Worm (Caenorhabditis elegans) whole organism, mixed stage, embryonic: ENCODE data around the gene fbxb-108.

Source experiments
- M03D4.4 ChIP-seq: sonication (generic microtip); optimal IDR thresholded peaks from 2 replicates; lab custom pipeline; 2017; ENCODE audit warnings: mild to moderate bottlenecking, missing genetic modification characterization, missing compliant biosample characterization
- bed-3 ChIP-seq: fragments of 200-800 bp; sonication (Bioruptor generic); optimal IDR thresholded peaks from 3 replicates; lab custom pipeline; 2018; ENCODE audit warnings: mild to moderate bottlenecking, missing genetic modification characterization, moderate library complexity, missing compliant biosample characterization
- blmp-1 ChIP-seq: fragments of 150-350 bp; optimal IDR thresholded peaks from 2 replicates; lab custom pipeline; 2014; ENCODE audit warnings: missing biosample characterization, missing genetic modification characterization
- ceh-39 ChIP-seq: fragments of 150-350 bp; optimal IDR thresholded peaks from 2 replicates; lab custom pipeline; 2014; ENCODE audit warnings: missing biosample characterization, missing genetic modification characterization
- ceh-43 ChIP-seq: fragments of 200-800 bp; sonication (Bioruptor generic); optimal IDR thresholded peaks from 2 replicates; lab custom pipeline; 2018; ENCODE audit warnings: mild to moderate bottlenecking, missing genetic modification characterization, moderate library complexity, missing compliant biosample characterization
- ceh-83 ChIP-seq: fragments of 200-800 bp; sonication (Bioruptor generic); optimal IDR thresholded peaks from 2 replicates; lab custom pipeline; 2018; ENCODE audit warnings: mild to moderate bottlenecking, missing genetic modification characterization, missing compliant biosample characterization
- ces-1 ChIP-seq: fragments of 150-350 bp; optimal IDR thresholded peaks from 2 replicates; lab custom pipeline; 2014; ENCODE audit warnings: missing biosample characterization, missing genetic modification reagents, missing genetic modification characterization
- cnd-1 ChIP-seq: fragments of 200-800 bp; sonication (Bioruptor generic); optimal IDR thresholded peaks from 2 replicates; lab custom pipeline; 2018; ENCODE audit warnings: mild to moderate bottlenecking, missing genetic modification characterization, missing compliant biosample characterization
- drap-1 ChIP-seq: fragments of 200-800 bp; sonication (Bioruptor generic); optimal IDR thresholded peaks from 3 replicates; lab custom pipeline; 2018; ENCODE audit warnings: mild to moderate bottlenecking, missing genetic modification characterization, missing compliant biosample characterization
- elt-1 ChIP-seq: sonication (generic microtip); optimal IDR thresholded peaks from 2 replicates; lab custom pipeline; 2017; ENCODE audit warnings: missing genetic modification characterization, mild to moderate bottlenecking, missing compliant biosample characterization, antibody characterized with exemption, moderate library complexity, borderline replicate concordance; ENCODE audit not compliant: insufficient read depth
- elt-3 ChIP-seq: fragments of 150-350 bp; optimal IDR thresholded peaks from 2 replicates; lab custom pipeline; 2014; ENCODE audit warnings: missing biosample characterization, missing genetic modification characterization
- flh-1 ChIP-seq: fragments of 200-800 bp; sonication (Bioruptor generic); optimal IDR thresholded peaks from 2 replicates; lab custom pipeline; 2018; ENCODE audit warnings: mild to moderate bottlenecking, missing genetic modification characterization, moderate library complexity, missing compliant biosample characterization
- ham-2 ChIP-seq: fragments of 200-800 bp; sonication (Bioruptor generic); optimal IDR thresholded peaks from 2 replicates; lab custom pipeline; 2018; ENCODE audit warnings: mild to moderate bottlenecking, missing genetic modification characterization, missing compliant biosample characterization
- hlh-1 ChIP-seq: fragments of 150-350 bp; optimal IDR thresholded peaks from 2 replicates; lab custom pipeline; 2014; ENCODE audit warnings: missing biosample characterization, missing genetic modification reagents, missing genetic modification characterization
- lin-32 ChIP-seq: fragments of 200-800 bp; sonication (Bioruptor generic); optimal IDR thresholded peaks from 2 replicates; lab custom pipeline; 2018; ENCODE audit warnings: mild to moderate bottlenecking, missing genetic modification characterization, missing compliant biosample characterization
- lsy-2 ChIP-seq: fragments of 150-350 bp; optimal IDR thresholded peaks from 2 replicates; lab custom pipeline; 2014; ENCODE audit warnings: missing biosample characterization, missing genetic modification characterization
- mep-1 ChIP-seq: fragments of 150-350 bp; optimal IDR thresholded peaks from 2 replicates; lab custom pipeline; 2017; ENCODE audit warnings: missing biosample characterization, missing genetic modification reagents, missing genetic modification characterization, inconsistent platforms
- mls-2 ChIP-seq: sonication (generic microtip); optimal IDR thresholded peaks from 2 replicates; lab custom pipeline; 2016; ENCODE audit warnings: mild to moderate bottlenecking, missing genetic modification characterization, moderate library complexity, missing compliant biosample characterization
- nhr-12 ChIP-seq: fragments of 150-350 bp; optimal IDR thresholded peaks from 2 replicates; lab custom pipeline; 2014; ENCODE audit warnings: missing biosample characterization, missing genetic modification characterization
- nhr-2 ChIP-seq: fragments of 150-350 bp; optimal IDR thresholded peaks from 2 replicates; lab custom pipeline; 2014; ENCODE audit warnings: missing biosample characterization, missing genetic modification characterization
- nhr-237 ChIP-seq: fragments of 150-350 bp; optimal IDR thresholded peaks from 2 replicates; lab custom pipeline; 2014; ENCODE audit warnings: missing biosample characterization, missing genetic modification characterization
- nhr-28 ChIP-seq: fragments of 150-350 bp; optimal IDR thresholded peaks from 2 replicates; lab custom pipeline; 2014; ENCODE audit warnings: missing biosample characterization, missing genetic modification characterization
- pha-4 ChIP-seq: fragments of 150-350 bp; optimal IDR thresholded peaks from 2 replicates; lab custom pipeline; 2018; ENCODE audit warnings: missing biosample characterization, missing genetic modification reagents, missing genetic modification characterization
- sem-2 ChIP-seq: fragments of 200-800 bp; sonication (Bioruptor generic); optimal IDR thresholded peaks from 2 replicates; lab custom pipeline; 2018; ENCODE audit warnings: mild to moderate bottlenecking, missing genetic modification characterization, missing compliant biosample characterization
- snpc-4 ChIP-seq: fragments of 150-350 bp; optimal IDR thresholded peaks from 2 replicates; lab custom pipeline; 2014; ENCODE audit warnings: missing biosample characterization, missing genetic modification characterization
- sptf-1 ChIP-seq: sonication (generic microtip); optimal IDR thresholded peaks from 2 replicates; lab custom pipeline; 2017; ENCODE audit warnings: mild to moderate bottlenecking, missing genetic modification characterization, moderate library complexity, missing compliant biosample characterization
- tbx-8 ChIP-seq: fragments of 200-800 bp; sonication (Bioruptor generic); optimal IDR thresholded peaks from 2 replicates; lab custom pipeline; 2018; ENCODE audit warnings: mild to moderate bottlenecking, missing genetic modification characterization, moderate library complexity, missing compliant biosample characterization
- unc-39 ChIP-seq: fragments of 150-350 bp; optimal IDR thresholded peaks from 2 replicates; lab custom pipeline; 2014; ENCODE audit warnings: missing biosample characterization, missing genetic modification characterization
- unc-62 ChIP-seq: fragments of 150-350 bp; optimal IDR thresholded peaks from 2 replicates; lab custom pipeline; 2014; ENCODE audit warnings: missing biosample characterization, missing genetic modification reagents, missing genetic modification characterization
- zip-8 ChIP-seq: fragments of 150-350 bp; optimal IDR thresholded peaks from 2 replicates; lab custom pipeline; 2014; ENCODE audit warnings: missing biosample characterization, missing genetic modification characterization
- ztf-11 ChIP-seq: fragments of 150-350 bp; optimal IDR thresholded peaks from 2 replicates; lab custom pipeline; 2014; ENCODE audit warnings: missing biosample characterization, missing genetic modification characterization

Gene fbxb-108

ce11 chrII:2730647-2731046 lies 34.1 kb upstream of the fbxb-108 start:
- no peak for TF ChIP-seq zip-8 (tag; lab: Kevin White, UChicago)
- peak; percentile 28 for TF ChIP-seq ces-1
- TF ChIP-seq, all 35 proteins: peak for 1

ce11 chrII:2734266-2734665 lies 30.5 kb upstream of the fbxb-108 start:
- TF ChIP-seq ham-2: no peak
- no peak for TF ChIP-seq elt-3 (tag; lab: Kevin White, UChicago)
- no peak for TF ChIP-seq ceh-39 (tag; lab: Kevin White, UChicago)
- no peak for TF ChIP-seq lin-32 (GFP tag; lab: Kevin White, UChicago)
- TF ChIP-seq M03D4.4 (tag; lab: Kevin White, UChicago): no peak
- TF ChIP-seq nhr-237 (tag; lab: Kevin White, UChicago): no peak
- TF ChIP-seq mls-2 (tag; lab: Kevin White, UChicago): no peak

- TF ChIP-seq mep-1 (tag; lab: Kevin White, UChicago) (peak; percentile 16), ham-2 (no peak), sptf-1 (tag; lab: Kevin White, UChicago) (peak; percentile 4)
These were observed 30.0 kb upstream of the fbxb-108 start for ce11 chrII:2734735-2735134.

ce11 chrII:2735192-2735591 lies 29.6 kb upstream of the fbxb-108 start, which contains the start of gene wdr-31:
wdr-31 (minus strand) TSS chrII:2735292.
- TF ChIP-seq hlh-1 (tag; lab: Kevin White, UChicago) (no peak), mls-2 (tag; lab: Kevin White, UChicago) (no peak), ceh-39 (tag; lab: Kevin White, UChicago) (no peak), elt-1 (no peak), nhr-28 (no peak), blmp-1 (tag; lab: Kevin White, UChicago) (no peak), flh-1 (no peak), pha-4 (no peak), ceh-43 (GFP tag; lab: Kevin White, UChicago) (no peak), snpc-4 (tag; lab: Kevin White, UChicago) (no peak), nhr-2 (no peak), bed-3 (GFP tag; lab: Kevin White, UChicago) (no peak), ztf-11 (tag; lab: Kevin White, UChicago) (no peak), lin-32 (GFP tag; lab: Kevin White, UChicago) (no peak), nhr-12 (tag; lab: Kevin White, UChicago) (no peak), drap-1 (GFP tag; lab: Kevin White, UChicago) (no peak), cnd-1 (tag; lab: Kevin White, UChicago) (no peak), tbx-8 (GFP tag; lab: Kevin White, UChicago) (no peak), unc-62 (GFP tag; lab: Kevin White, UChicago) (no peak)

- no peak for TF ChIP-seq ces-1
- no peak for TF ChIP-seq snpc-4 (tag; lab: Kevin White, UChicago)
- no peak for TF ChIP-seq tbx-8 (GFP tag; lab: Kevin White, UChicago)
- no peak for TF ChIP-seq lsy-2 (tag; lab: Kevin White, UChicago)
- no peak for TF ChIP-seq ztf-11 (tag; lab: Kevin White, UChicago)
These were observed 29.1 kb upstream of the fbxb-108 start for ce11 chrII:2735644-2736043.

DNA sequence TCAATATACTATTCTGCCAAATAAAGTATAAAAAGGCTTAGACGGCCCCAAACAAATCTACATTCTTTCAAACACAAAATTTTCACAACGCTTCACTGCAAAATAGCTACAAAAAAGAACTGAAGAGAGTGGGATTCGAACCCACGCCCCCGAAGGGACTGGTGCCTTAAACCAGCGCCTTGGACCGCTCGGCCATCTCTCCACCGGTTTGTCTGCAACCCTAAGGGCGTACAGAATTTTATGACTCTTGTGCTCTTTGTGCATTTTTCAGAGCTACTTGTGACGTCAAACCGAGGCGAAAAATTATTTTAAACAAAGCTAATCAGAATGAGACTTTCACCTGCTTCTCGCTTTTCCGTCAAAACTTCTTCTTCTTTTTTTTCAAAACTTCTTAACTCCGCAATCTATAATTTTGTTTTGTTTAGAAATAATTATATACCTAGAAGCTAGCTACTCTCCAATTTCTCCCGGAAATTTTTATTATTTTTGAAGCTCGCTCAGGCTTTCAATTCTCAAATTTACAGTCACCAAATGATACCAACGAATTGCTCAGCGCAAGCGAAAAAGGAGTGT lies 28.5 kb upstream of the fbxb-108 start, which contains the start of gene T05A8.8:
T05A8.8 (plus strand) TSS at position 523 of the 573 bp plus-strand sequence.
- no peak for TF ChIP-seq nhr-237 (tag; lab: Kevin White, UChicago)
- TF ChIP-seq unc-62 (GFP tag; lab: Kevin White, UChicago): no peak
- TF ChIP-seq zip-8 (tag; lab: Kevin White, UChicago): no peak
- no peak for TF ChIP-seq pha-4
- TF ChIP-seq sem-2 (GFP tag; lab: Kevin White, UChicago): no peak
- no peak for TF ChIP-seq ces-1
- TF ChIP-seq ham-2: no peak
- TF ChIP-seq ceh-83 (GFP tag; lab: Kevin White, UChicago): no peak
- TF ChIP-seq nhr-12 (tag; lab: Kevin White, UChicago): no peak
- no peak for TF ChIP-seq hlh-1 (tag; lab: Kevin White, UChicago)
- TF ChIP-seq ztf-11 (tag; lab: Kevin White, UChicago): no peak
- no peak for TF ChIP-seq lsy-2 (tag; lab: Kevin White, UChicago)
- TF ChIP-seq elt-1: no peak
- TF ChIP-seq tbx-8 (GFP tag; lab: Kevin White, UChicago): no peak
- TF ChIP-seq nhr-28: no peak
- no peak for TF ChIP-seq unc-39 (tag; lab: Kevin White, UChicago)
